Fruit fly (Drosophila melanogaster) whole organism, embryonic: ENCODE data around the gene CG7512.

Experiments used
- BEAF-32 ChIP-seq: fragments of 200-800 bp; sonication (Bioruptor generic); optimal IDR thresholded peaks from 3 replicates; lab custom pipeline; 2017; ENCODE audit warnings: missing biosample characterization, missing genetic modification characterization, mild to moderate bottlenecking, moderate library complexity, missing genetic modification reagents
- Bdp1 ChIP-seq: fragments of 200-800 bp; sonication (Bioruptor generic); optimal IDR thresholded peaks from 3 replicates; lab custom pipeline; 2016; ENCODE audit warnings: missing biosample characterization, missing genetic modification characterization
- CG10366 ChIP-seq: fragments of 200-800 bp; sonication (Bioruptor generic); IDR thresholded peaks from 2 replicates; pipeline ENCODE4 v1.3.6; 2022; ENCODE audit warnings: missing biosample characterization, missing genetic modification characterization
- CG11695 ChIP-seq: fragments of 200-800 bp; sonication (Bioruptor generic); IDR thresholded peaks from 3 replicates; pipeline ENCODE4 v1.3.6; 2022; ENCODE audit warnings: missing biosample characterization, missing genetic modification characterization
- CG12104 ChIP-seq: fragments of 200-800 bp; sonication (Bioruptor generic); optimal IDR thresholded peaks from 3 replicates; lab custom pipeline; 2016; ENCODE audit warnings: missing biosample characterization, missing genetic modification characterization
- CG13296 ChIP-seq: fragments of 200-800 bp; sonication (Bioruptor generic); optimal IDR thresholded peaks from 3 replicates; lab custom pipeline; 2018; ENCODE audit warnings: missing biosample characterization, mild to moderate bottlenecking, missing genetic modification characterization
- CG14441 ChIP-seq: fragments of 200-800 bp; sonication (Bioruptor generic); IDR thresholded peaks from 2 replicates; pipeline ENCODE4 v1.3.6; 2022; ENCODE audit warnings: missing biosample characterization, missing genetic modification characterization
- CG15479 ChIP-seq: fragments of 200-800 bp; sonication (Bioruptor generic); optimal IDR thresholded peaks from 3 replicates; lab custom pipeline; 2019; ENCODE audit warnings: missing biosample characterization, mild to moderate bottlenecking, missing genetic modification characterization, moderate library complexity
- CG15696 ChIP-seq: fragments of 200-800 bp; sonication (Bioruptor generic); optimal IDR thresholded peaks from 2 replicates; lab custom pipeline; 2019; ENCODE audit warnings: missing biosample characterization, mild to moderate bottlenecking, missing genetic modification characterization, moderate library complexity
- CG1602 ChIP-seq: fragments of 200-800 bp; sonication (Bioruptor generic); optimal IDR thresholded peaks from 3 replicates; lab custom pipeline; 2016; ENCODE audit warnings: missing biosample characterization, missing genetic modification characterization
- CG2202 ChIP-seq: fragments of 200-800 bp; sonication (Bioruptor generic); optimal IDR thresholded peaks from 2 replicates; lab custom pipeline; 2018; ENCODE audit warnings: missing biosample characterization, mild to moderate bottlenecking, missing genetic modification characterization
- CG4328 ChIP-seq: fragments of 200-800 bp; sonication (Bioruptor generic); optimal IDR thresholded peaks from 3 replicates; lab custom pipeline; 2017; ENCODE audit warnings: missing biosample characterization, missing genetic modification reagents, missing genetic modification characterization
- CG5953 ChIP-seq: fragments of 200-800 bp; sonication (Bioruptor generic); IDR thresholded peaks from 2 replicates; pipeline ENCODE4 v1.3.6; 2022; ENCODE audit warnings: missing biosample characterization, missing genetic modification characterization
- CG6654 ChIP-seq: fragments of 200-800 bp; sonication (Bioruptor generic); optimal IDR thresholded peaks from 2 replicates; lab custom pipeline; 2017; ENCODE audit warnings: missing biosample characterization, mild to moderate bottlenecking, missing genetic modification characterization
- CG6813 ChIP-seq: fragments of 200-800 bp; sonication (Bioruptor generic); optimal IDR thresholded peaks from 2 replicates; lab custom pipeline; 2017; ENCODE audit warnings: missing biosample characterization, missing genetic modification characterization, mild to moderate bottlenecking, moderate library complexity, missing genetic modification reagents
- CG7987 ChIP-seq: fragments of 200-800 bp; sonication (Bioruptor generic); optimal IDR thresholded peaks from 2 replicates; lab custom pipeline; 2018; ENCODE audit warnings: missing biosample characterization, mild to moderate bottlenecking, missing genetic modification characterization, moderate library complexity
- CkIIα-i1 ChIP-seq: fragments of 200-800 bp; sonication (Bioruptor generic); IDR thresholded peaks from 2 replicates; pipeline ENCODE4 v1.3.6; 2022; ENCODE audit warnings: missing biosample characterization, missing genetic modification characterization
- E2f1 ChIP-seq: fragments of 200-800 bp; sonication (Bioruptor generic); IDR thresholded peaks from 2 replicates; pipeline ENCODE4 v1.3.6; 2022; ENCODE audit warnings: missing biosample characterization, missing genetic modification characterization
- Elba2 ChIP-seq: fragments of 200-800 bp; sonication (Bioruptor generic); optimal IDR thresholded peaks from 3 replicates; lab custom pipeline; 2016; ENCODE audit warnings: missing biosample characterization, missing genetic modification characterization
- HLH3B ChIP-seq: fragments of 200-800 bp; sonication (Bioruptor generic); IDR thresholded peaks from 2 replicates; pipeline ENCODE4 v1.3.6; 2022; ENCODE audit warnings: missing biosample characterization, missing genetic modification characterization
- Hand ChIP-seq: fragments of 200-800 bp; sonication (Bioruptor generic); optimal IDR thresholded peaks from 2 replicates; lab custom pipeline; 2017; ENCODE audit warnings: mild to moderate bottlenecking, missing biosample characterization, missing genetic modification reagents, missing genetic modification characterization
- HmgZ ChIP-seq: fragments of 200-800 bp; sonication (Bioruptor generic); optimal IDR thresholded peaks from 2 replicates; lab custom pipeline; 2018; ENCODE audit warnings: missing biosample characterization, mild to moderate bottlenecking, missing genetic modification characterization
- Hr3 ChIP-seq: fragments of 200-800 bp; sonication (Bioruptor generic); optimal IDR thresholded peaks from 3 replicates; lab custom pipeline; 2016; ENCODE audit warnings: missing biosample characterization, missing genetic modification characterization
- Mes4 ChIP-seq: fragments of 200-800 bp; sonication (Bioruptor generic); optimal IDR thresholded peaks from 2 replicates; lab custom pipeline; 2016; ENCODE audit warnings: missing biosample characterization, missing genetic modification characterization
- NC2α ChIP-seq: fragments of 200-800 bp; sonication (Bioruptor generic); optimal IDR thresholded peaks from 2 replicates; lab custom pipeline; 2016; ENCODE audit warnings: missing biosample characterization, missing genetic modification characterization
- Oli ChIP-seq: fragments of 200-800 bp; sonication (Bioruptor generic); optimal IDR thresholded peaks from 2 replicates; lab custom pipeline; 2018; ENCODE audit warnings: missing biosample characterization, mild to moderate bottlenecking, missing genetic modification characterization, moderate library complexity
- Xbp1 ChIP-seq: fragments of 200-800 bp; sonication (Bioruptor generic); optimal IDR thresholded peaks from 3 replicates; lab custom pipeline; 2016; ENCODE audit warnings: missing biosample characterization, mild to moderate bottlenecking, missing genetic modification characterization
- al ChIP-seq: fragments of 200-800 bp; sonication (Bioruptor generic); IDR thresholded peaks from 2 replicates; pipeline ENCODE4 v1.3.6; 2022; ENCODE audit warnings: missing biosample characterization, missing genetic modification characterization
- amos ChIP-seq: fragments of 200-800 bp; sonication (Bioruptor generic); IDR thresholded peaks from 2 replicates; pipeline ENCODE4 v1.3.6; 2022; ENCODE audit warnings: missing biosample characterization, missing genetic modification characterization; ENCODE audit not compliant: partially characterized antibody
- bsh ChIP-seq, 2 experiments: fragments of 200-800 bp; sonication (Bioruptor generic); optimal IDR thresholded peaks; 2 replicates each; lab custom pipeline; 2017 to 2018; ENCODE audit warnings: mild to moderate bottlenecking in 2 of 2, missing biosample characterization in 2 of 2, missing genetic modification characterization in 2 of 2, moderate library complexity in 1 of 2
- crol ChIP-seq: fragments of 200-800 bp; sonication (Bioruptor generic); IDR thresholded peaks from 2 replicates; pipeline ENCODE4 v1.3.6; 2022; ENCODE audit warnings: missing biosample characterization, missing genetic modification characterization
- danr ChIP-seq: fragments of 200-800 bp; sonication (Bioruptor generic); IDR thresholded peaks from 2 replicates; pipeline ENCODE4 v1.3.6; 2022; ENCODE audit warnings: missing biosample characterization, missing genetic modification characterization
- disco-r ChIP-seq: fragments of 200-800 bp; sonication (Bioruptor generic); optimal IDR thresholded peaks from 2 replicates; lab custom pipeline; 2016; ENCODE audit warnings: missing biosample characterization, missing genetic modification characterization
- ewg ChIP-seq: fragments of 200-800 bp; sonication (Bioruptor generic); optimal IDR thresholded peaks from 3 replicates; lab custom pipeline; 2017; ENCODE audit warnings: mild to moderate bottlenecking, missing biosample characterization, missing genetic modification reagents, missing genetic modification characterization
- fd3F ChIP-seq: fragments of 200-800 bp; sonication (Bioruptor generic); optimal IDR thresholded peaks from 2 replicates; lab custom pipeline; 2018; ENCODE audit warnings: missing biosample characterization, mild to moderate bottlenecking, missing genetic modification characterization, moderate library complexity
- fd64A ChIP-seq: fragments of 200-800 bp; sonication (Bioruptor generic); optimal IDR thresholded peaks from 3 replicates; lab custom pipeline; 2018; ENCODE audit warnings: missing biosample characterization, mild to moderate bottlenecking, missing genetic modification characterization
- gem ChIP-seq: fragments of 200-800 bp; sonication (Bioruptor generic); optimal IDR thresholded peaks from 2 replicates; lab custom pipeline; 2019; ENCODE audit warnings: missing biosample characterization, mild to moderate bottlenecking, missing genetic modification characterization, moderate library complexity
- knrl ChIP-seq: fragments of 200-800 bp; sonication (Bioruptor generic); IDR thresholded peaks from 3 replicates; pipeline ENCODE4 v1.3.6; 2022; ENCODE audit warnings: missing biosample characterization, missing genetic modification characterization; ENCODE audit not compliant: partially characterized antibody
- mld ChIP-seq: fragments of 200-800 bp; sonication (Bioruptor generic); IDR thresholded peaks from 3 replicates; pipeline ENCODE4 v1.3.6; 2022; ENCODE audit warnings: missing biosample characterization, missing genetic modification characterization; ENCODE audit not compliant: partially characterized antibody
- nom ChIP-seq: fragments of 200-800 bp; sonication (Bioruptor generic); optimal IDR thresholded peaks from 2 replicates; lab custom pipeline; 2017; ENCODE audit warnings: missing biosample characterization, missing genetic modification characterization, mild to moderate bottlenecking, moderate library complexity, missing genetic modification reagents
- org-1 ChIP-seq: fragments of 200-800 bp; sonication (Bioruptor generic); optimal IDR thresholded peaks from 2 replicates; lab custom pipeline; 2017; ENCODE audit warnings: missing biosample characterization, missing genetic modification characterization
- phol ChIP-seq: fragments of 200-800 bp; sonication (Bioruptor generic); optimal IDR thresholded peaks from 3 replicates; lab custom pipeline; 2018; ENCODE audit warnings: missing biosample characterization, mild to moderate bottlenecking, missing genetic modification characterization, moderate library complexity
- pzg ChIP-seq: fragments of 200-800 bp; sonication (Bioruptor generic); optimal IDR thresholded peaks from 3 replicates; lab custom pipeline; 2018; ENCODE audit warnings: missing biosample characterization, mild to moderate bottlenecking, missing genetic modification characterization, moderate library complexity
- sc ChIP-seq, 3 experiments: fragments of >200 bp in 2 of 3; fragments of 200-800 bp in 1 of 3; sonication (Bioruptor generic) in 1 of 3; optimal IDR thresholded peaks; 2 replicates in 2 of 3; 3 replicates in 1 of 3; lab custom pipeline; 2017; ENCODE audit warnings: mild to moderate bottlenecking in 1 of 3, missing biosample characterization in 1 of 3, missing genetic modification characterization in 1 of 3, missing genetic modification reagents in 1 of 3
- sna ChIP-seq: fragments of 200-800 bp; sonication (Bioruptor generic); IDR thresholded peaks from 2 replicates; pipeline ENCODE4 v1.3.6; 2022; ENCODE audit warnings: missing biosample characterization, missing genetic modification characterization; ENCODE audit not compliant: partially characterized antibody
- stwl ChIP-seq: fragments of 200-800 bp; sonication (Bioruptor generic); optimal IDR thresholded peaks from 3 replicates; lab custom pipeline; 2018; ENCODE audit warnings: missing biosample characterization, mild to moderate bottlenecking, missing genetic modification characterization, moderate library complexity
- trh ChIP-seq: fragments of 200-800 bp; sonication (Bioruptor generic); optimal IDR thresholded peaks from 2 replicates; lab custom pipeline; 2016; ENCODE audit warnings: missing biosample characterization, missing genetic modification characterization
- ttk ChIP-seq: fragments of 200-800 bp; sonication (Bioruptor generic); IDR thresholded peaks from 2 replicates; pipeline ENCODE4 v2.1.2; 2022; ENCODE audit warnings: missing biosample characterization, missing genetic modification characterization

CG7512 gene

dm6 chr3L:11487327-11487973, 26.1 kb upstream of the CG7512 start, which contains the start of gene chrb (continued):
- TF ChIP-seq CG14441 (GFP tag; lab: Robert Waterston, UW) (no peak), E2f1 (GFP tag; lab: Robert Waterston, UW) (no peak), Elba2 (GFP tag; lab: Kevin White, UChicago) (no peak), amos (GFP tag; lab: Robert Waterston, UW) (peak; percentile 49; the same call in 1 of the 2 replicates), Bdp1 (GFP tag; lab: Kevin White, UChicago) (no peak), danr (GFP tag; lab: Robert Waterston, UW) (no peak), CG1602 (GFP tag; lab: Kevin White, UChicago) (no peak), ttk (GFP tag; lab: Robert Waterston, UW) (no peak), disco-r (GFP tag; lab: Kevin White, UChicago) (peak; percentile 4), mld (GFP tag; lab: Robert Waterston, UW) (peak; percentile 72; the same call in 1 of the 3 replicates), CG5953 (GFP tag; lab: Robert Waterston, UW) (0 out of 2 replicates have a peak, but pooled peaks have one; percentile 23), org-1 (GFP tag; lab: Kevin White, UChicago) (no peak), al (GFP tag; lab: Robert Waterston, UW) (no peak), CG6813 (GFP tag; lab: Kevin White, UChicago) (peak; percentile 64), CG11695 (peak; percentile 41; the same call in 1 of the 3 replicates), Oli (peak; percentile 26), CG13296 (GFP tag; lab: Kevin White, UChicago) (peak; percentile 67), BEAF-32 (no peak), CG6654 (GFP tag; lab: Kevin White, UChicago) (no peak), CG10366 (GFP tag; lab: Robert Waterston, UW) (0 out of 2 replicates have a peak, but pooled peaks have one; percentile 27), fd64A (GFP tag; lab: Kevin White, UChicago) (peak; percentile 61), CG7987 (GFP tag; lab: Kevin White, UChicago) (peak; percentile 72), sna (GFP tag; lab: Robert Waterston, UW) (peak; percentile 70; the same call in 1 of the 2 replicates), trh (GFP tag; lab: Kevin White, UChicago) (no peak), NC2α (GFP tag; lab: Kevin White, UChicago) (peak; percentile 77), sc (optimal IDR thresholded peaks at IDR 0.05; lab: Kevin White, UChicago) (no peak), sc (GFP tag; optimal IDR thresholded peaks at IDR 0.05; lab: Kevin White, UChicago) (no peak), stwl (tag; lab: Kevin White, UChicago) (peak; percentile 28), phol (tag; lab: Kevin White, UChicago) (no peak), CkIIα-i1 (GFP tag; lab: Robert Waterston, UW) (no peak), Hand (GFP tag; lab: Kevin White, UChicago) (peak; percentile 53), pzg (GFP tag; lab: Kevin White, UChicago) (no peak), HLH3B (GFP tag; lab: Robert Waterston, UW) (peak; percentile 39; the same call in 1 of the 2 replicates), CG12104 (GFP tag; lab: Kevin White, UChicago) (peak; percentile 25), CG15696 (tag; lab: Kevin White, UChicago) (no peak), crol (peak; percentile 51; the same call in 1 of the 2 replicates), knrl (GFP tag; lab: Robert Waterston, UW) (peak; percentile 50; the same call in 2 of the 3 replicates), HmgZ (peak; percentile 46), ewg (GFP tag; lab: Kevin White, UChicago) (peak; percentile 59), gem (tag; lab: Kevin White, UChicago) (no peak), fd3F (no peak), CG2202 (peak; percentile 30), CG15479 (GFP tag; lab: Kevin White, UChicago) (peak; percentile 29), Xbp1 (peak; percentile 15), nom (GFP tag; lab: Kevin White, UChicago) (peak; percentile 79), CG4328 (GFP tag; lab: Kevin White, UChicago) (peak; percentile 42), Hr3 (GFP tag; lab: Kevin White, UChicago) (no peak), Mes4 (GFP tag; lab: Kevin White, UChicago) (peak; percentile 50), bsh (GFP tag; optimal IDR thresholded peaks at IDR 0.05; lab: Kevin White, UChicago) (peak; percentile 52 to 53)
